Worm (Caenorhabditis elegans) whole organism, late embryonic: ENCODE results near the gene unc-98.

Source experiments
- C38D4.7 ChIP-seq: fragments of 200-800 bp; sonication (Bioruptor generic); optimal IDR thresholded peaks from 2 replicates; lab custom pipeline; 2018; ENCODE audit warnings: mild to moderate bottlenecking, missing genetic modification characterization, moderate library complexity, missing compliant biosample characterization
- ama-1 ChIP-seq: fragments of 150-350 bp; optimal IDR thresholded peaks from 2 replicates; lab custom pipeline; 2014
- ceh-9 ChIP-seq: sonication (generic microtip); optimal IDR thresholded peaks from 2 replicates; lab custom pipeline; 2016; ENCODE audit warnings: mild to moderate bottlenecking, missing genetic modification characterization, inconsistent platforms, missing compliant biosample characterization
- lin-11 ChIP-seq: fragments of 200-800 bp; sonication (Bioruptor generic); optimal IDR thresholded peaks from 2 replicates; lab custom pipeline; 2018; ENCODE audit warnings: mild to moderate bottlenecking, missing genetic modification characterization, missing compliant biosample characterization
- pag-3 ChIP-seq: sonication (generic microtip); optimal IDR thresholded peaks from 2 replicates; lab custom pipeline; 2016; ENCODE audit warnings: missing compliant biosample characterization, missing genetic modification characterization, borderline replicate concordance
- ref-2 ChIP-seq: sonication (generic microtip); optimal IDR thresholded peaks from 2 replicates; lab custom pipeline; 2016; ENCODE audit warnings: missing genetic modification characterization, missing compliant biosample characterization
- tbx-7 ChIP-seq: sonication (generic microtip); optimal IDR thresholded peaks from 2 replicates; lab custom pipeline; 2016; ENCODE audit warnings: missing genotype, missing genetic modification characterization, missing compliant biosample characterization
- unc-55 ChIP-seq: sonication (generic microtip); optimal IDR thresholded peaks from 2 replicates; lab custom pipeline; 2017; ENCODE audit warnings: missing biosample characterization, missing genetic modification reagents, missing genetic modification characterization
- zip-5 ChIP-seq: sonication (generic microtip); optimal IDR thresholded peaks from 2 replicates; lab custom pipeline; 2016; ENCODE audit warnings: missing genetic modification characterization, missing compliant biosample characterization

ce11 chrX:7577458-7578158, 4.2 kb upstream of the unc-98 start:
- no peak for TF ChIP-seq ceh-9
- no peak for TF ChIP-seq C38D4.7 (GFP tag; lab: Kevin White, UChicago)
- no peak for TF ChIP-seq lin-11 (tag; lab: Kevin White, UChicago)
- no peak for TF ChIP-seq ref-2 (tag; lab: Kevin White, UChicago)
- no peak for TF ChIP-seq ama-1 (lab: Kevin White, UChicago)
- no peak for TF ChIP-seq pag-3 (tag; lab: Kevin White, UChicago)
- TF ChIP-seq zip-5 = no peak
- TF ChIP-seq tbx-7 (tag; lab: Kevin White, UChicago) = no peak
- TF ChIP-seq unc-55 (GFP tag; lab: Kevin White, UChicago) = no peak
